Fruit fly (Drosophila melanogaster) whole organism, prepupa: ENCODE data around the gene MtnE.

Experiments
- Blimp-1 ChIP-seq: fragments of 200-800 bp; sonication (Bioruptor generic); optimal IDR thresholded peaks from 3 replicates; lab custom pipeline; 2017; ENCODE audit warnings: missing biosample characterization, missing genetic modification characterization, mild to moderate bottlenecking, moderate library complexity, missing genetic modification reagents
- CG10631 ChIP-seq: fragments of 200-800 bp; sonication (Bioruptor generic); optimal IDR thresholded peaks from 2 replicates; lab custom pipeline; 2016; ENCODE audit warnings: missing biosample characterization, missing genetic modification characterization
- CG10669 ChIP-seq: fragments of 200-800 bp; sonication (Bioruptor generic); optimal IDR thresholded peaks from 3 replicates; lab custom pipeline; 2018; ENCODE audit warnings: missing biosample characterization, mild to moderate bottlenecking, missing genetic modification characterization, moderate library complexity
- CG11294 ChIP-seq: fragments of 200-800 bp; sonication (Bioruptor generic); IDR thresholded peaks from 2 replicates; pipeline ENCODE4 v1.3.6; 2022; ENCODE audit warnings: missing biosample characterization, missing genetic modification characterization
- CG1621 ChIP-seq: fragments of 200-800 bp; sonication (Bioruptor generic); optimal IDR thresholded peaks from 3 replicates; lab custom pipeline; 2018; ENCODE audit warnings: missing biosample characterization, mild to moderate bottlenecking, missing genetic modification characterization
- CG16779 ChIP-seq: fragments of 200-800 bp; sonication (Bioruptor generic); optimal IDR thresholded peaks from 3 replicates; lab custom pipeline; 2017; ENCODE audit warnings: missing biosample characterization, mild to moderate bottlenecking, missing genetic modification characterization
- CG34406 ChIP-seq: fragments of 200-800 bp; sonication (Bioruptor generic); optimal IDR thresholded peaks from 3 replicates; lab custom pipeline; 2016; ENCODE audit warnings: missing biosample characterization, missing genetic modification characterization
- CG4318 ChIP-seq: fragments of 200-800 bp; sonication (Bioruptor generic); optimal IDR thresholded peaks from 3 replicates; lab custom pipeline; 2017; ENCODE audit warnings: missing biosample characterization, mild to moderate bottlenecking, missing genetic modification characterization
- CG6163 ChIP-seq: fragments of 200-800 bp; sonication (Bioruptor generic); IDR thresholded peaks from 3 replicates; pipeline ENCODE4 v1.3.6; 2022; ENCODE audit warnings: missing biosample characterization, missing genetic modification characterization
- CG6276 ChIP-seq: fragments of 200-800 bp; sonication (Bioruptor generic); optimal IDR thresholded peaks from 2 replicates; lab custom pipeline; 2017; ENCODE audit warnings: missing biosample characterization, mild to moderate bottlenecking, missing genetic modification characterization
- CG6808 ChIP-seq: fragments of 200-800 bp; sonication (Bioruptor generic); optimal IDR thresholded peaks from 3 replicates; lab custom pipeline; 2017; ENCODE audit warnings: missing biosample characterization, missing genetic modification characterization, mild to moderate bottlenecking, moderate library complexity, missing genetic modification reagents
- CG7368 ChIP-seq: fragments of 200-800 bp; sonication (Bioruptor generic); optimal IDR thresholded peaks from 3 replicates; lab custom pipeline; 2016; ENCODE audit warnings: missing biosample characterization, missing genetic modification characterization
- CG8119 ChIP-seq: fragments of 200-800 bp; sonication (Bioruptor generic); IDR thresholded peaks from 3 replicates; pipeline ENCODE4 v1.3.6; 2022; ENCODE audit warnings: missing biosample characterization, missing genetic modification characterization
- CG8319 ChIP-seq: fragments of 200-800 bp; sonication (Bioruptor generic); optimal IDR thresholded peaks from 3 replicates; lab custom pipeline; 2016; ENCODE audit warnings: missing biosample characterization, missing genetic modification characterization
- CG8632 ChIP-seq: fragments of 200-800 bp; sonication (Bioruptor generic); optimal IDR thresholded peaks from 3 replicates; lab custom pipeline; 2016; ENCODE audit warnings: missing biosample characterization, missing genetic modification characterization
- CG9139 ChIP-seq: fragments of 200-800 bp; sonication (Bioruptor generic); optimal IDR thresholded peaks from 3 replicates; lab custom pipeline; 2017; ENCODE audit warnings: missing biosample characterization, mild to moderate bottlenecking, missing genetic modification characterization
- Eip75B ChIP-seq: fragments of 200-800 bp; sonication (Bioruptor generic); optimal IDR thresholded peaks from 3 replicates; lab custom pipeline; 2016; ENCODE audit warnings: missing biosample characterization, missing genetic modification characterization
- Eip78C ChIP-seq: fragments of 200-800 bp; sonication (Bioruptor generic); peaks from one replicate; lab custom pipeline; 2016; ENCODE audit warnings: missing biosample characterization, missing genetic modification characterization
- Eip93F ChIP-seq: fragments of 200-800 bp; sonication (Bioruptor generic); optimal IDR thresholded peaks from 2 replicates; lab custom pipeline; 2016; ENCODE audit warnings: missing biosample characterization, mild to moderate bottlenecking, missing genetic modification characterization
- Ets96B ChIP-seq: fragments of 200-800 bp; optimal IDR thresholded peaks from 2 replicates; lab custom pipeline; 2019; ENCODE audit warnings: missing biosample characterization, mild to moderate bottlenecking, missing genetic modification characterization, moderate library complexity
- Gug ChIP-seq: fragments of 200-800 bp; sonication (Bioruptor generic); IDR thresholded peaks from 2 replicates; pipeline ENCODE4 v1.3.6; 2022; ENCODE audit warnings: missing biosample characterization, missing genetic modification characterization
- Hr38 ChIP-seq: sonication (Bioruptor generic); optimal IDR thresholded peaks from 2 replicates; lab custom pipeline; 2016; ENCODE audit warnings: missing biosample characterization, missing genetic modification characterization
- Hr39 ChIP-seq: fragments of 200-800 bp; sonication (Bioruptor generic); optimal IDR thresholded peaks from 2 replicates; lab custom pipeline; 2016; ENCODE audit warnings: missing biosample characterization, missing genetic modification characterization
- Hr4 ChIP-seq: fragments of 200-800 bp; sonication (Bioruptor generic); optimal IDR thresholded peaks from 3 replicates; lab custom pipeline; 2016; ENCODE audit warnings: missing biosample characterization, missing genetic modification characterization
- Lpt ChIP-seq: fragments of 200-800 bp; sonication (Bioruptor generic); optimal IDR thresholded peaks from 3 replicates; lab custom pipeline; 2016; ENCODE audit warnings: missing biosample characterization, missing genetic modification characterization
- Met ChIP-seq: fragments of 200-800 bp; sonication (Bioruptor generic); optimal IDR thresholded peaks from 3 replicates; lab custom pipeline; 2016; ENCODE audit warnings: missing biosample characterization, missing genetic modification characterization
- OdsH ChIP-seq: fragments of 200-800 bp; sonication (Bioruptor generic); optimal IDR thresholded peaks from 3 replicates; lab custom pipeline; 2016; ENCODE audit warnings: missing biosample characterization, missing genetic modification characterization
- Smox ChIP-seq: fragments of 200-800 bp; sonication (Bioruptor generic); optimal IDR thresholded peaks from 3 replicates; lab custom pipeline; 2016; ENCODE audit warnings: missing biosample characterization, missing genetic modification characterization
- Sox102F ChIP-seq: fragments of 200-800 bp; sonication (Bioruptor generic); optimal IDR thresholded peaks from 2 replicates; lab custom pipeline; 2016; ENCODE audit warnings: missing biosample characterization, mild to moderate bottlenecking, missing genetic modification characterization
- Sox14 ChIP-seq: fragments of 200-800 bp; sonication (Bioruptor generic); optimal IDR thresholded peaks from 3 replicates; lab custom pipeline; 2016; ENCODE audit warnings: missing biosample characterization, missing genetic modification characterization
- Sox15 ChIP-seq: fragments of 200-800 bp; sonication (Bioruptor generic); optimal IDR thresholded peaks from 3 replicates; lab custom pipeline; 2016; ENCODE audit warnings: missing biosample characterization, missing genetic modification characterization
- acj6 ChIP-seq: fragments of 200-800 bp; sonication (Bioruptor generic); optimal IDR thresholded peaks from 3 replicates; lab custom pipeline; 2016; ENCODE audit warnings: missing biosample characterization, missing genetic modification characterization
- cyc ChIP-seq: fragments of 200-800 bp; sonication (Bioruptor generic); optimal IDR thresholded peaks from 3 replicates; lab custom pipeline; 2016; ENCODE audit warnings: missing biosample characterization, missing genetic modification characterization
- dac ChIP-seq: fragments of 200-800 bp; sonication (Bioruptor generic); optimal IDR thresholded peaks from 2 replicates; lab custom pipeline; 2017; ENCODE audit warnings: missing biosample characterization, mild to moderate bottlenecking, missing genetic modification characterization
- dsx ChIP-seq: fragments of 200-800 bp; optimal IDR thresholded peaks from 3 replicates; lab custom pipeline; 2019; ENCODE audit warnings: missing biosample characterization, mild to moderate bottlenecking, missing genetic modification characterization, moderate library complexity; ENCODE audit not compliant: poor library complexity, severe bottlenecking
- eg ChIP-seq: fragments of 200-800 bp; sonication (Bioruptor generic); IDR thresholded peaks from 3 replicates; pipeline ENCODE4 v1.3.6; 2022; ENCODE audit warnings: missing biosample characterization, missing genetic modification characterization
- esn ChIP-seq: fragments of 200-800 bp; sonication (Bioruptor generic); optimal IDR thresholded peaks from 2 replicates; lab custom pipeline; 2016; ENCODE audit warnings: missing biosample characterization, mild to moderate bottlenecking, missing genetic modification characterization, moderate library complexity
- fd59A ChIP-seq: fragments of 200-800 bp; sonication (Bioruptor generic); optimal IDR thresholded peaks from 2 replicates; lab custom pipeline; 2017; ENCODE audit warnings: missing biosample characterization, mild to moderate bottlenecking, missing genetic modification characterization, missing genetic modification reagents
- fd85E ChIP-seq: fragments of 200-800 bp; sonication (Bioruptor generic); optimal IDR thresholded peaks from 3 replicates; lab custom pipeline; 2016; ENCODE audit warnings: missing biosample characterization, missing genetic modification characterization
- fkh ChIP-seq: fragments of 200-800 bp; sonication (Bioruptor generic); optimal IDR thresholded peaks from 3 replicates; lab custom pipeline; 2017; ENCODE audit warnings: missing biosample characterization, mild to moderate bottlenecking, missing genetic modification characterization, moderate library complexity
- lz ChIP-seq: fragments of 200-800 bp; sonication (Bioruptor generic); optimal IDR thresholded peaks from 3 replicates; lab custom pipeline; 2016; ENCODE audit warnings: missing biosample characterization, missing genetic modification characterization
- pdm3 ChIP-seq: fragments of 200-800 bp; sonication (Bioruptor generic); optimal IDR thresholded peaks from 3 replicates; lab custom pipeline; 2016; ENCODE audit warnings: missing biosample characterization, missing genetic modification characterization
- spab ChIP-seq: fragments of 200-800 bp; sonication (Bioruptor generic); optimal IDR thresholded peaks from 2 replicates; lab custom pipeline; 2017; ENCODE audit warnings: missing biosample characterization, mild to moderate bottlenecking, missing genetic modification characterization, missing genetic modification reagents
- svp ChIP-seq: fragments of 200-800 bp; sonication (Bioruptor generic); peaks from one replicate; lab custom pipeline; 2016; ENCODE audit warnings: missing biosample characterization, missing genetic modification characterization
- topi ChIP-seq: fragments of 200-800 bp; sonication (Bioruptor generic); optimal IDR thresholded peaks from 3 replicates; lab custom pipeline; 2016; ENCODE audit warnings: missing biosample characterization, missing genetic modification characterization
- vri ChIP-seq: fragments of 200-800 bp; sonication (Bioruptor generic); optimal IDR thresholded peaks from 3 replicates; lab custom pipeline; 2016; ENCODE audit warnings: missing biosample characterization, mild to moderate bottlenecking, missing genetic modification characterization

Gene MtnE

dm6 chr3R:20579816-20580215, 45.3 kb upstream of the MtnE start, which contains the start of the genes EloB and Srp14 (continued):
- TF ChIP-seq CG10669 (GFP tag; lab: Kevin White, UChicago) = no peak
- TF ChIP-seq CG10631 = no peak
- peak; percentile 52 for TF ChIP-seq Sox15 (GFP tag; lab: Kevin White, UChicago)
- TF ChIP-seq CG8319 (GFP tag; lab: Kevin White, UChicago) = peak; percentile 44
- TF ChIP-seq dsx (GFP tag; lab: Kevin White, UChicago) = peak; percentile 69
- peak; percentile 47 for TF ChIP-seq CG1621 (tag; lab: Kevin White, UChicago)
- peak; percentile 77 for TF ChIP-seq CG6163 (GFP tag; lab: Robert Waterston, UW)
- TF ChIP-seq cyc (GFP tag; lab: Kevin White, UChicago) = peak; percentile 81
- no peak for TF ChIP-seq Smox (GFP tag; lab: Kevin White, UChicago)

- TF ChIP-seq CG4318 (GFP tag; lab: Kevin White, UChicago) (no peak), Sox14 (peak; percentile 4), Met (no peak), fkh (GFP tag; lab: Kevin White, UChicago) (peak; percentile 79), CG1621 (tag; lab: Kevin White, UChicago) (peak; percentile 91), Gug (GFP tag; lab: Robert Waterston, UW) (no peak)
Measured at dm6 chr3R:20576789-20577188, 42.3 kb upstream of the MtnE start, which contains the start of the genes TFAM and CG5412. TFAM (minus strand) TSS chr3R:20577010. CG5412 (plus strand) TSS chr3R:20577053.

dm6 chr3R:20574535-20574980, 40.1 kb upstream of the MtnE start:
- TF ChIP-seq CG10669 (GFP tag; lab: Kevin White, UChicago) (no peak), CG6163 (GFP tag; lab: Robert Waterston, UW) (0 out of 3 replicates have a peak, but pooled peaks have one; percentile 20), fkh (GFP tag; lab: Kevin White, UChicago) (peak; percentile 73), OdsH (GFP tag; lab: Kevin White, UChicago) (no peak), Sox15 (GFP tag; lab: Kevin White, UChicago) (no peak), Eip93F (GFP tag; lab: Kevin White, UChicago) (no peak), acj6 (GFP tag; lab: Kevin White, UChicago) (no peak), Eip75B (GFP tag; lab: Kevin White, UChicago) (no peak), CG11294 (GFP tag; lab: Robert Waterston, UW) (no peak), CG8632 (GFP tag; lab: Kevin White, UChicago) (no peak), spab (no peak), Sox14 (no peak), pdm3 (GFP tag; lab: Kevin White, UChicago) (no peak), svp (GFP tag; lab: Kevin White, UChicago) (peak; percentile 38), Ets96B (tag; lab: Kevin White, UChicago) (no peak), Met (no peak), cyc (GFP tag; lab: Kevin White, UChicago) (no peak), fd85E (GFP tag; lab: Kevin White, UChicago) (no peak), CG9139 (GFP tag; lab: Kevin White, UChicago) (no peak), CG34406 (GFP tag; lab: Kevin White, UChicago) (no peak), dac (no peak), eg (GFP tag; lab: Robert Waterston, UW) (no peak), CG10631 (no peak), dsx (GFP tag; lab: Kevin White, UChicago) (no peak), CG4318 (GFP tag; lab: Kevin White, UChicago) (no peak), vri (GFP tag; lab: Kevin White, UChicago) (no peak), Hr39 (no peak), fd59A (GFP tag; lab: Kevin White, UChicago) (no peak), Blimp-1 (no peak), Hr38 (no peak), Eip78C (GFP tag; lab: Kevin White, UChicago) (peak; percentile 27), lz (GFP tag; lab: Kevin White, UChicago) (no peak), CG6276 (GFP tag; lab: Kevin White, UChicago) (no peak), CG16779 (tag; lab: Kevin White, UChicago) (no peak), Sox102F (GFP tag; lab: Kevin White, UChicago) (no peak), Hr4 (no peak), Lpt (no peak), CG7368 (GFP tag; lab: Kevin White, UChicago) (no peak), esn (GFP tag; lab: Kevin White, UChicago) (peak; percentile 9), CG8119 (GFP tag; lab: Robert Waterston, UW) (no peak), CG6808 (GFP tag; lab: Kevin White, UChicago) (no peak), topi (GFP tag; lab: Kevin White, UChicago) (no peak)
